Fruit fly (Drosophila melanogaster): ENCODE measurements around the gene CG15258.
A peak's percentile ranks its signal among the peaks of the same experiment; 100 is the strongest.

DNA sequence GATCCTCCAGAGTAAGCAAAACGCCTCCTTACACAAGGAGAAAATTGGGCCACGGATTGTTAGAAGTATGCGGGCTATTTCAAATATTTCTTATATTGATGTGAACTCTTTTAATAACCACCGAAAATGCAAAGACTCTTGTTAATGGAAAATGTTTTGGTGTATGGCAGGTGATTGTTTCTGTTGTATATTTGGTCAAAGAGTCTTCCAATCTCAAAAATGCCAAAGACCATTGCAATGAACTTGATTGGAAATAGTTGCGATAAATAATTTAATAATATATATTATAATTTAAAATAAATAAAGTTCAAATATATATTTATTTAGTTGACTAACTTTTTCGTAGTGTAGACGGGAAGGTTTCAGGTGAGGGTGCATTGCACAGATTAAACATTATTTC is 2.6 kb upstream of the CG15258 start:
- no peak for TF ChIP-seq Pif1A (GFP tag; optimal IDR thresholded peaks at IDR 0.05)
- no peak for TF ChIP-seq Snoo (tag; optimal IDR thresholded peaks at IDR 0.05)
- peak; percentile 25 for TF ChIP-seq CG8301 (tag; optimal IDR thresholded peaks at IDR 0.05)
- TF ChIP-seq CG17806 (tag; optimal IDR thresholded peaks at IDR 0.05) = peak; percentile 40
- no peak for TF ChIP-seq EcR (GFP tag; optimal IDR thresholded peaks at IDR 0.05)
- TF ChIP-seq CG9948 (tag; optimal IDR thresholded peaks at IDR 0.05) = peak; percentile 61
- TF ChIP-seq rn (GFP tag; IDR thresholded peaks at IDR 0.05) = no peak
- peak; percentile 6 for TF ChIP-seq CG15710 (tag; optimal IDR thresholded peaks at IDR 0.05)
- no peak for TF ChIP-seq CG4496 (GFP tag; IDR thresholded peaks at IDR 0.05)
- no peak for TF ChIP-seq D1 (tag; optimal IDR thresholded peaks at IDR 0.05)
- TF ChIP-seq CG8159 (tag; optimal IDR thresholded peaks at IDR 0.05) = peak; percentile 30
- no peak for TF ChIP-seq CG13204 (GFP tag; optimal IDR thresholded peaks at IDR 0.05)
- no peak for TF ChIP-seq Ets98B (GFP tag; IDR thresholded peaks at IDR 0.05)

Measured in whole organism, pupa.